Worm (Caenorhabditis elegans) whole organism, young adult: ENCODE measurements around the gene ogdh-1.

Source experiments
- B0261.1 ChIP-seq: sonication (generic microtip); optimal IDR thresholded peaks from 2 replicates; lab custom pipeline; 2016; ENCODE audit warnings: mild to moderate bottlenecking, missing genetic modification characterization, moderate library complexity, missing compliant biosample characterization
- D2030.7 ChIP-seq: fragments of 200-800 bp; sonication (Bioruptor generic); IDR thresholded peaks from 2 replicates; pipeline ENCODE4 v1.3.6; 2022; ENCODE audit warnings: missing genetic modification reagents, missing genetic modification characterization, missing compliant biosample characterization
- F22D6.2 ChIP-seq: sonication (generic microtip); optimal IDR thresholded peaks from 2 replicates; lab custom pipeline; 2016; ENCODE audit warnings: mild to moderate bottlenecking, missing genetic modification characterization, missing compliant biosample characterization
- F33H1.4 ChIP-seq: fragments of 200-800 bp; sonication (Bioruptor generic); IDR thresholded peaks from 2 replicates; pipeline ENCODE4 v1.3.6; 2022; ENCODE audit warnings: missing genetic modification reagents, missing genetic modification characterization, missing compliant biosample characterization
- F39B2.1 ChIP-seq: fragments of 200-800 bp; sonication (Bioruptor generic); IDR thresholded peaks from 2 replicates; pipeline ENCODE4 v1.3.6; 2022; ENCODE audit warnings: missing genetic modification reagents, missing genetic modification characterization, missing compliant biosample characterization
- F49E8.2 ChIP-seq: sonication (generic microtip); optimal IDR thresholded peaks from 3 replicates; lab custom pipeline; 2017; ENCODE audit warnings: missing genetic modification characterization, mild to moderate bottlenecking, missing compliant biosample characterization, antibody characterized with exemption, moderate library complexity; ENCODE audit not compliant: insufficient read depth
- F57A8.1 ChIP-seq: fragments of 200-800 bp; sonication (Bioruptor generic); optimal IDR thresholded peaks from 2 replicates; lab custom pipeline; 2018; ENCODE audit warnings: mild to moderate bottlenecking, missing genetic modification characterization, moderate library complexity, missing compliant biosample characterization
- T07F8.4 ChIP-seq: sonication (generic microtip); optimal IDR thresholded peaks from 2 replicates; lab custom pipeline; 2016; ENCODE audit warnings: mild to moderate bottlenecking, missing genetic modification characterization, moderate library complexity, missing compliant biosample characterization
- Y79H2A.3 ChIP-seq: fragments of 200-800 bp; sonication (Bioruptor generic); conservative IDR thresholded peaks from 2 replicates; pipeline ENCODE4 v1.3.6; 2022; ENCODE audit warnings: missing genetic modification reagents, missing genetic modification characterization, missing compliant biosample characterization
- attf-3 ChIP-seq: fragments of 200-800 bp; sonication (Bioruptor generic); conservative IDR thresholded peaks from 2 replicates; pipeline ENCODE4 v1.3.6; 2022; ENCODE audit warnings: missing genetic modification reagents, missing genetic modification characterization, missing compliant biosample characterization
- attf-5 ChIP-seq: fragments of 200-800 bp; sonication (Bioruptor generic); optimal IDR thresholded peaks from 2 replicates; lab custom pipeline; 2018; ENCODE audit warnings: mild to moderate bottlenecking, missing genetic modification characterization, missing compliant biosample characterization
- attf-6 ChIP-seq: fragments of 200-800 bp; sonication (Bioruptor generic); IDR thresholded peaks from 2 replicates; pipeline ENCODE4 v1.3.6; 2022; ENCODE audit warnings: missing genetic modification reagents, missing genetic modification characterization, missing compliant biosample characterization
- ccch-3 ChIP-seq: fragments of 200-800 bp; sonication (Bioruptor generic); optimal IDR thresholded peaks from 2 replicates; lab custom pipeline; 2018; ENCODE audit warnings: mild to moderate bottlenecking, missing genetic modification characterization, missing compliant biosample characterization
- cebp-1 ChIP-seq, 2 experiments: fragments of 200-800 bp in 1 of 2; sonication (Bioruptor generic) in 1 of 2; sonication (generic microtip) in 1 of 2; IDR thresholded peaks in 1 of 2; optimal IDR thresholded peaks in 1 of 2; 2 replicates each; pipeline versions ENCODE4 v1.3.6 to Lab custom; 2017 to 2022; ENCODE audit warnings: missing compliant biosample characterization in 2 of 2, missing genetic modification characterization in 2 of 2, mild to moderate bottlenecking in 1 of 2, missing genetic modification reagents in 1 of 2, moderate library complexity in 1 of 2
- ceh-40 ChIP-seq: fragments of 200-800 bp; sonication (Bioruptor generic); IDR thresholded peaks from 2 replicates; pipeline ENCODE4 v1.3.6; 2022; ENCODE audit warnings: missing genetic modification characterization, missing compliant biosample characterization
- ceh-91 ChIP-seq: fragments of 200-800 bp; sonication (Bioruptor generic); IDR thresholded peaks from 2 replicates; pipeline ENCODE4 v1.3.6; 2022; ENCODE audit warnings: missing genetic modification reagents, missing genetic modification characterization, missing compliant biosample characterization
- die-1 ChIP-seq: sonication (generic microtip); optimal IDR thresholded peaks from 2 replicates; lab custom pipeline; 2016; ENCODE audit warnings: missing genotype, mild to moderate bottlenecking, missing genetic modification characterization, missing compliant biosample characterization
- efl-1 ChIP-seq: fragments of 150-350 bp; optimal IDR thresholded peaks from 2 replicates; lab custom pipeline; 2014; ENCODE audit warnings: missing biosample characterization, missing genetic modification reagents, missing genetic modification characterization
- egl-44 ChIP-seq: fragments of 200-800 bp; sonication (Bioruptor generic); IDR thresholded peaks from 2 replicates; pipeline ENCODE4 v1.3.6; 2022; ENCODE audit warnings: missing genetic modification reagents, missing genetic modification characterization, missing compliant biosample characterization
- ets-4 ChIP-seq: fragments of 200-800 bp; sonication (Bioruptor generic); optimal IDR thresholded peaks from 2 replicates; lab custom pipeline; 2018; ENCODE audit warnings: mild to moderate bottlenecking, missing genetic modification characterization, missing compliant biosample characterization
- fkh-3 ChIP-seq: sonication (generic microtip); optimal IDR thresholded peaks from 2 replicates; lab custom pipeline; 2016; ENCODE audit warnings: mild to moderate bottlenecking, missing genetic modification characterization, missing compliant biosample characterization
- hlh-26 ChIP-seq: fragments of 200-800 bp; sonication (Bioruptor generic); conservative IDR thresholded peaks from 2 replicates; pipeline ENCODE4 v1.3.6; 2022; ENCODE audit warnings: missing genetic modification reagents, missing genetic modification characterization, missing compliant biosample characterization
- hmg-1.2 ChIP-seq: fragments of 200-800 bp; sonication (Bioruptor generic); IDR thresholded peaks from 2 replicates; pipeline ENCODE4 v1.3.6; 2022; ENCODE audit warnings: missing genetic modification reagents, missing genetic modification characterization, missing compliant biosample characterization
- lag-1 ChIP-seq: fragments of 200-800 bp; sonication (Bioruptor generic); IDR thresholded peaks from 2 replicates; pipeline ENCODE4 v1.3.6; 2022; ENCODE audit warnings: missing genetic modification reagents, missing genetic modification characterization, missing compliant biosample characterization
- lin-35 ChIP-seq, 3 experiments: fragments of 150-350 bp in 2 of 3; sonication (generic microtip) in 1 of 3; optimal IDR thresholded peaks; 2 replicates each; lab custom pipeline; 2014 to 2018; ENCODE audit warnings: missing biosample characterization in 3 of 3, missing genetic modification characterization in 3 of 3, missing genetic modification reagents in 3 of 3
- lin-40 ChIP-seq: sonication (generic microtip); optimal IDR thresholded peaks from 2 replicates; lab custom pipeline; 2016; ENCODE audit warnings: missing genetic modification characterization, mild to moderate bottlenecking, missing compliant biosample characterization, missing genotype, missing genetic modification reagents
- lir-1 ChIP-seq: fragments of 200-800 bp; sonication (Bioruptor generic); conservative IDR thresholded peaks from 2 replicates; pipeline ENCODE4 v1.3.6; 2022; ENCODE audit warnings: missing genetic modification reagents, missing genetic modification characterization, missing compliant biosample characterization
- lsy-27 ChIP-seq: sonication (generic microtip); optimal IDR thresholded peaks from 2 replicates; lab custom pipeline; 2017; ENCODE audit warnings: missing genetic modification characterization, mild to moderate bottlenecking, missing compliant biosample characterization, antibody characterized with exemption, missing genotype, borderline replicate concordance; ENCODE audit not compliant: insufficient read depth
- madf-10 ChIP-seq: sonication (generic microtip); optimal IDR thresholded peaks from 2 replicates; lab custom pipeline; 2016; ENCODE audit warnings: mild to moderate bottlenecking, missing genetic modification characterization, missing compliant biosample characterization
- madf-6 ChIP-seq: fragments of 200-800 bp; sonication (Bioruptor generic); IDR thresholded peaks from 2 replicates; pipeline ENCODE4 v1.3.6; 2022; ENCODE audit warnings: missing genetic modification reagents, missing genetic modification characterization, missing compliant biosample characterization
- madf-8 ChIP-seq: fragments of 200-800 bp; sonication (Bioruptor generic); conservative IDR thresholded peaks from 2 replicates; pipeline ENCODE4 v1.3.6; 2022; ENCODE audit warnings: missing genetic modification reagents, missing genetic modification characterization, missing compliant biosample characterization
- mel-28 ChIP-seq: sonication (generic microtip); optimal IDR thresholded peaks from 2 replicates; lab custom pipeline; 2016; ENCODE audit warnings: borderline replicate concordance, mild to moderate bottlenecking, missing genetic modification characterization, missing compliant biosample characterization
- nhr-120 ChIP-seq: fragments of 200-800 bp; sonication (Bioruptor generic); IDR thresholded peaks from 2 replicates; pipeline ENCODE4 v1.3.6; 2022; ENCODE audit warnings: missing genetic modification characterization, missing compliant biosample characterization
- nhr-179 ChIP-seq: sonication (generic microtip); optimal IDR thresholded peaks from 2 replicates; lab custom pipeline; 2016; ENCODE audit warnings: mild to moderate bottlenecking, missing genetic modification characterization, missing compliant biosample characterization
- nhr-80 ChIP-seq: sonication (generic microtip); optimal IDR thresholded peaks from 2 replicates; lab custom pipeline; 2016; ENCODE audit warnings: missing genetic modification characterization, missing compliant biosample characterization
- rcor-1 ChIP-seq: fragments of 200-800 bp; sonication (Bioruptor generic); IDR thresholded peaks from 2 replicates; pipeline ENCODE4 v1.3.6; 2022; ENCODE audit warnings: missing genetic modification reagents, missing genetic modification characterization, missing compliant biosample characterization
- rpc-1 ChIP-seq, 2 experiments: fragments of 150-350 bp in 1 of 2; sonication (generic microtip) in 1 of 2; optimal IDR thresholded peaks; 2 replicates each; lab custom pipeline; 2014 to 2018; ENCODE audit warnings: missing biosample characterization in 1 of 2, missing genetic modification characterization in 1 of 2, missing genetic modification reagents in 1 of 2, missing genotype in 1 of 2
- sea-2 ChIP-seq: fragments of 200-800 bp; sonication (Bioruptor generic); IDR thresholded peaks from 2 replicates; pipeline ENCODE4 v1.3.6; 2022; ENCODE audit warnings: missing genetic modification characterization, missing compliant biosample characterization
- snpc-1.1 ChIP-seq: sonication (generic microtip); optimal IDR thresholded peaks from 2 replicates; lab custom pipeline; 2017; ENCODE audit warnings: missing genetic modification characterization, mild to moderate bottlenecking, missing compliant biosample characterization, antibody characterized with exemption, moderate library complexity, missing genotype, missing genetic modification reagents; ENCODE audit not compliant: insufficient read depth
- snpc-1.3 ChIP-seq: sonication (generic microtip); optimal IDR thresholded peaks from 2 replicates; lab custom pipeline; 2017; ENCODE audit warnings: missing genetic modification characterization, mild to moderate bottlenecking, missing compliant biosample characterization, antibody characterized with exemption, moderate library complexity, missing genotype, missing genetic modification reagents; ENCODE audit not compliant: insufficient read depth
- tbp1 ChIP-seq: fragments of 200-800 bp; sonication (Bioruptor generic); optimal IDR thresholded peaks from 2 replicates; lab custom pipeline; 2018; ENCODE audit warnings: mild to moderate bottlenecking, missing genetic modification characterization, missing compliant biosample characterization
- tbx-9 ChIP-seq: sonication (generic microtip); optimal IDR thresholded peaks from 2 replicates; lab custom pipeline; 2016; ENCODE audit warnings: borderline replicate concordance, missing genetic modification characterization, inconsistent platforms, missing compliant biosample characterization
- unc-62 ChIP-seq: fragments of 150-350 bp; optimal IDR thresholded peaks from 2 replicates; lab custom pipeline; 2014; ENCODE audit warnings: missing biosample characterization, missing genetic modification reagents, missing genetic modification characterization
- zim-3 ChIP-seq: sonication (generic microtip); optimal IDR thresholded peaks from 2 replicates; lab custom pipeline; 2017; ENCODE audit warnings: mild to moderate bottlenecking, missing genetic modification characterization, moderate library complexity, missing compliant biosample characterization
- ztf-18 ChIP-seq: sonication (generic microtip); optimal IDR thresholded peaks from 2 replicates; lab custom pipeline; 2016; ENCODE audit warnings: missing genotype, mild to moderate bottlenecking, missing genetic modification characterization, missing compliant biosample characterization
- ztf-28 ChIP-seq: fragments of 200-800 bp; sonication (Bioruptor generic); IDR thresholded peaks from 2 replicates; pipeline ENCODE4 v1.3.6; 2022; ENCODE audit warnings: missing genetic modification reagents, missing genetic modification characterization, missing compliant biosample characterization
- ztf-6 ChIP-seq: fragments of 200-800 bp; sonication (Bioruptor generic); IDR thresholded peaks from 2 replicates; pipeline ENCODE4 v1.3.6; 2022; ENCODE audit warnings: missing genetic modification reagents, missing genetic modification characterization, missing compliant biosample characterization

ogdh-1 gene

ce11 chrIV:4745422-4745821 is 41.6 kb upstream of the ogdh-1 start, which contains the start of gene timm-17B.1:
Gene timm-17B.1, minus strand, starts transcription at chrIV:4745492.
- TF ChIP-seq T07F8.4 (tag; lab: Kevin White, UChicago) (no peak), tbx-9 (tag; lab: Kevin White, UChicago) (no peak), egl-44 (no peak), lir-1 (GFP tag; lab: Robert Waterston, UW) (no peak), ceh-91 (GFP tag; lab: Robert Waterston, UW) (no peak), lin-40 (tag; lab: Kevin White, UChicago) (peak; percentile 67), snpc-1.3 (no peak), lsy-27 (tag; lab: Kevin White, UChicago) (no peak), efl-1 (no peak), attf-3 (no peak), F39B2.1 (no peak), rpc-1 (optimal IDR thresholded peaks at IDR 0.05; lab: Kevin White, UChicago) (no peak), rpc-1 (tag; optimal IDR thresholded peaks at IDR 0.05; lab: Kevin White, UChicago) (no peak), F22D6.2 (tag; lab: Kevin White, UChicago) (no peak), fkh-3 (no peak), madf-10 (tag; lab: Kevin White, UChicago) (no peak), zim-3 (tag; lab: Kevin White, UChicago) (no peak), ztf-6 (GFP tag; lab: Robert Waterston, UW) (no peak), ccch-3 (no peak), D2030.7 (GFP tag; lab: Robert Waterston, UW) (no peak), F49E8.2 (tag; lab: Kevin White, UChicago) (no peak), tbp1 (GFP tag; lab: Kevin White, UChicago) (peak; percentile 9), F57A8.1 (GFP tag; lab: Kevin White, UChicago) (no peak), attf-5 (peak; percentile 17), ztf-28 (no peak), snpc-1.1 (tag; lab: Kevin White, UChicago) (peak; percentile 58), nhr-80 (peak; percentile 8), cebp-1 (GFP tag; IDR thresholded peaks at IDR 0.05; lab: Robert Waterston, UW) (no peak), cebp-1 (tag; optimal IDR thresholded peaks at IDR 0.05; lab: Kevin White, UChicago) (peak; percentile 62), B0261.1 (no peak), sea-2 (GFP tag; lab: Robert Waterston, UW) (no peak), ztf-18 (peak; percentile 97), madf-8 (peak; percentile 10; the same call in 1 of the 2 replicates), ets-4 (no peak), die-1 (tag; lab: Kevin White, UChicago) (no peak), hlh-26 (GFP tag; lab: Robert Waterston, UW) (no peak), mel-28 (no peak), rcor-1 (peak; percentile 63; the same call in 1 of the 2 replicates), ceh-40 (GFP tag; lab: Robert Waterston, UW) (no peak), F33H1.4 (GFP tag; lab: Robert Waterston, UW) (peak; percentile 62), nhr-179 (tag; lab: Kevin White, UChicago) (no peak), unc-62 (GFP tag; lab: Kevin White, UChicago) (no peak), lin-35 (GFP tag; optimal IDR thresholded peaks at IDR 0.05; lab: Kevin White, UChicago) (peak in 1 of 3 experiments; percentile 66), madf-6 (peak; percentile 30; the same call in 1 of the 2 replicates), Y79H2A.3 (GFP tag; lab: Robert Waterston, UW) (no peak), lag-1 (GFP tag; lab: Robert Waterston, UW) (no peak), hmg-1.2 (peak; percentile 41), nhr-120 (GFP tag; lab: Robert Waterston, UW) (no peak), attf-6 (GFP tag; lab: Robert Waterston, UW) (no peak)
